Worm (Caenorhabditis elegans) whole organism, late embryonic: Measurements from ENCODE around the gene F30H5.5.

Source experiments
- C08G9.2 ChIP-seq: sonication (generic microtip); optimal IDR thresholded peaks from 2 replicates; lab custom pipeline; 2016; ENCODE audit warnings: mild to moderate bottlenecking, missing genetic modification characterization, moderate library complexity, missing compliant biosample characterization
- C38D4.7 ChIP-seq: fragments of 200-800 bp; sonication (Bioruptor generic); optimal IDR thresholded peaks from 2 replicates; lab custom pipeline; 2018; ENCODE audit warnings: mild to moderate bottlenecking, missing genetic modification characterization, moderate library complexity, missing compliant biosample characterization
- F13H6.1 ChIP-seq: sonication (generic microtip); optimal IDR thresholded peaks from 2 replicates; lab custom pipeline; 2016; ENCODE audit warnings: missing genetic modification characterization, missing compliant biosample characterization
- K02D7.2 ChIP-seq: sonication (generic microtip); optimal IDR thresholded peaks from 2 replicates; lab custom pipeline; 2017; ENCODE audit warnings: mild to moderate bottlenecking, missing genetic modification characterization, missing compliant biosample characterization
- K09A11.1 ChIP-seq: sonication (generic microtip); optimal IDR thresholded peaks from 2 replicates; lab custom pipeline; 2017; ENCODE audit warnings: antibody characterized with exemption, mild to moderate bottlenecking, missing genetic modification characterization, missing compliant biosample characterization; ENCODE audit not compliant: insufficient read depth
- ahr-1 ChIP-seq: sonication (generic microtip); optimal IDR thresholded peaks from 2 replicates; lab custom pipeline; 2016; ENCODE audit warnings: missing genetic modification characterization, missing compliant biosample characterization
- ama-1 ChIP-seq: fragments of 150-350 bp; optimal IDR thresholded peaks from 2 replicates; lab custom pipeline; 2014
- ceh-14 ChIP-seq: sonication (generic microtip); optimal IDR thresholded peaks from 2 replicates; lab custom pipeline; 2016; ENCODE audit warnings: missing genotype, missing genetic modification characterization, missing compliant biosample characterization
- ceh-18 ChIP-seq: sonication (generic microtip); optimal IDR thresholded peaks from 2 replicates; lab custom pipeline; 2016; ENCODE audit warnings: missing genetic modification characterization, missing compliant biosample characterization
- ceh-19 ChIP-seq: fragments of 200-800 bp; sonication (Bioruptor generic); optimal IDR thresholded peaks from 2 replicates; lab custom pipeline; 2018; ENCODE audit warnings: mild to moderate bottlenecking, missing genetic modification characterization, missing compliant biosample characterization
- ceh-30 ChIP-seq: fragments of 150-350 bp; optimal IDR thresholded peaks from 2 replicates; lab custom pipeline; 2014; ENCODE audit warnings: missing biosample characterization, missing genetic modification characterization
- ceh-31 ChIP-seq: sonication (generic microtip); optimal IDR thresholded peaks from 2 replicates; lab custom pipeline; 2016; ENCODE audit warnings: missing genetic modification characterization, missing compliant biosample characterization
- ceh-34 ChIP-seq: sonication (generic microtip); optimal IDR thresholded peaks from 2 replicates; lab custom pipeline; 2016; ENCODE audit warnings: mild to moderate bottlenecking, missing genetic modification characterization, missing compliant biosample characterization
- ceh-48 ChIP-seq: sonication (generic microtip); optimal IDR thresholded peaks from 2 replicates; lab custom pipeline; 2016; ENCODE audit warnings: missing genetic modification characterization, inconsistent platforms, missing compliant biosample characterization
- ceh-6 ChIP-seq: fragments of 200-800 bp; sonication (Bioruptor generic); optimal IDR thresholded peaks from 2 replicates; lab custom pipeline; 2018; ENCODE audit warnings: mild to moderate bottlenecking, missing genetic modification characterization, missing compliant biosample characterization
- che-1 ChIP-seq: sonication (generic microtip); optimal IDR thresholded peaks from 2 replicates; lab custom pipeline; 2016; ENCODE audit warnings: mild to moderate bottlenecking, missing genetic modification characterization, missing compliant biosample characterization
- elt-2 ChIP-seq: sonication (generic microtip); optimal IDR thresholded peaks from 2 replicates; lab custom pipeline; 2016; ENCODE audit warnings: missing genetic modification reagents, missing genetic modification characterization, missing compliant biosample characterization
- elt-4 ChIP-seq: sonication (generic microtip); optimal IDR thresholded peaks from 2 replicates; lab custom pipeline; 2016; ENCODE audit warnings: missing genetic modification characterization, missing compliant biosample characterization
- eyg-1 ChIP-seq: sonication (generic microtip); optimal IDR thresholded peaks from 2 replicates; lab custom pipeline; 2016; ENCODE audit warnings: missing genotype, missing genetic modification characterization, missing compliant biosample characterization
- fkh-10 ChIP-seq: fragments of 150-350 bp; optimal IDR thresholded peaks from 2 replicates; lab custom pipeline; 2014; ENCODE audit warnings: missing biosample characterization, missing genetic modification reagents, missing genetic modification characterization
- fkh-6 ChIP-seq: sonication (generic microtip); optimal IDR thresholded peaks from 2 replicates; lab custom pipeline; 2016; ENCODE audit warnings: missing genetic modification characterization, missing compliant biosample characterization
- gmeb-2 ChIP-seq: sonication (generic microtip); optimal IDR thresholded peaks from 2 replicates; lab custom pipeline; 2016; ENCODE audit warnings: missing genetic modification characterization, inconsistent platforms, missing compliant biosample characterization
- hlh-13 ChIP-seq: fragments of 200-800 bp; sonication (Bioruptor generic); optimal IDR thresholded peaks from 2 replicates; lab custom pipeline; 2018; ENCODE audit warnings: mild to moderate bottlenecking, missing genetic modification characterization, missing compliant biosample characterization
- hlh-15 ChIP-seq: sonication (generic microtip); optimal IDR thresholded peaks from 2 replicates; lab custom pipeline; 2016; ENCODE audit warnings: missing genetic modification characterization, missing compliant biosample characterization
- hlh-6 ChIP-seq: sonication (generic microtip); optimal IDR thresholded peaks from 2 replicates; lab custom pipeline; 2016; ENCODE audit warnings: missing genotype, missing genetic modification characterization, missing compliant biosample characterization
- hlh-8 ChIP-seq: sonication (generic microtip); optimal IDR thresholded peaks from 2 replicates; lab custom pipeline; 2016; ENCODE audit warnings: missing genotype, missing genetic modification characterization, missing compliant biosample characterization
- lin-11 ChIP-seq: fragments of 200-800 bp; sonication (Bioruptor generic); optimal IDR thresholded peaks from 2 replicates; lab custom pipeline; 2018; ENCODE audit warnings: mild to moderate bottlenecking, missing genetic modification characterization, missing compliant biosample characterization
- madf-2 ChIP-seq: sonication (generic microtip); optimal IDR thresholded peaks from 2 replicates; lab custom pipeline; 2017; ENCODE audit warnings: missing genetic modification characterization, missing compliant biosample characterization
- nfya-1 ChIP-seq: sonication (generic microtip); optimal IDR thresholded peaks from 2 replicates; lab custom pipeline; 2017; ENCODE audit warnings: missing genetic modification characterization, mild to moderate bottlenecking, missing compliant biosample characterization, antibody characterized with exemption, moderate library complexity
- nhr-232 ChIP-seq: sonication (generic microtip); optimal IDR thresholded peaks from 2 replicates; lab custom pipeline; 2016; ENCODE audit warnings: missing genetic modification characterization, missing compliant biosample characterization
- npax-4 ChIP-seq: sonication (generic microtip); optimal IDR thresholded peaks from 2 replicates; lab custom pipeline; 2016; ENCODE audit warnings: missing genetic modification characterization, missing compliant biosample characterization
- pag-3 ChIP-seq: sonication (generic microtip); optimal IDR thresholded peaks from 2 replicates; lab custom pipeline; 2016; ENCODE audit warnings: missing compliant biosample characterization, missing genetic modification characterization, borderline replicate concordance
- pha-2 ChIP-seq: sonication (generic microtip); optimal IDR thresholded peaks from 2 replicates; lab custom pipeline; 2017; ENCODE audit warnings: mild to moderate bottlenecking, missing genetic modification characterization, missing compliant biosample characterization
- pqm-1 ChIP-seq: sonication (generic microtip); optimal IDR thresholded peaks from 2 replicates; lab custom pipeline; 2016; ENCODE audit warnings: missing genetic modification characterization, missing compliant biosample characterization
- sox-2 ChIP-seq: fragments of 200-800 bp; sonication (Bioruptor generic); IDR thresholded peaks from 2 replicates; pipeline ENCODE4 v1.3.6; 2022; ENCODE audit warnings: missing genetic modification reagents, missing genetic modification characterization, missing compliant biosample characterization
- sox-4 ChIP-seq: sonication (generic microtip); optimal IDR thresholded peaks from 2 replicates; lab custom pipeline; 2017; ENCODE audit warnings: mild to moderate bottlenecking, missing genetic modification characterization, inconsistent platforms, missing compliant biosample characterization
- syd-9 ChIP-seq: sonication (generic microtip); optimal IDR thresholded peaks from 2 replicates; lab custom pipeline; 2016; ENCODE audit warnings: mild to moderate bottlenecking, missing genetic modification characterization, moderate library complexity, missing compliant biosample characterization
- tbx-2 ChIP-seq: sonication (generic microtip); optimal IDR thresholded peaks from 2 replicates; lab custom pipeline; 2016; ENCODE audit warnings: missing genetic modification characterization, missing compliant biosample characterization
- ttx-3 ChIP-seq: sonication (generic microtip); optimal IDR thresholded peaks from 2 replicates; lab custom pipeline; 2016; ENCODE audit warnings: missing genetic modification reagents, missing genetic modification characterization, missing compliant biosample characterization
- unc-3 ChIP-seq, 2 experiments: fragments of 200-800 bp in 1 of 2; sonication (Bioruptor generic) in 1 of 2; sonication (generic microtip) in 1 of 2; conservative IDR thresholded peaks in 1 of 2; optimal IDR thresholded peaks in 1 of 2; 2 replicates each; pipeline versions ENCODE4 v1.3.6 to Lab custom; 2016 to 2022; ENCODE audit warnings: missing compliant biosample characterization in 2 of 2, missing genetic modification characterization in 2 of 2, missing genetic modification reagents in 1 of 2
- unc-42 ChIP-seq: sonication (generic microtip); optimal IDR thresholded peaks from 2 replicates; lab custom pipeline; 2016; ENCODE audit warnings: missing genotype, missing genetic modification characterization, missing compliant biosample characterization
- unc-55 ChIP-seq: sonication (generic microtip); optimal IDR thresholded peaks from 2 replicates; lab custom pipeline; 2017; ENCODE audit warnings: missing biosample characterization, missing genetic modification reagents, missing genetic modification characterization
- unc-86 ChIP-seq: sonication (generic microtip); optimal IDR thresholded peaks from 2 replicates; lab custom pipeline; 2016; ENCODE audit warnings: missing genetic modification characterization, missing compliant biosample characterization

Gene F30H5.5

ce11 chrIII:483556-483955 is 5.0 kb upstream of the F30H5.5 start, which contains the start of gene F10C5.3:
Gene F10C5.3 (plus strand): TSS chrIII:483868.
- no peak for TF ChIP-seq che-1 (tag; lab: Kevin White, UChicago)
- no peak for TF ChIP-seq nfya-1 (tag; lab: Kevin White, UChicago)
- no peak for TF ChIP-seq eyg-1 (tag; lab: Kevin White, UChicago)
- no peak for TF ChIP-seq hlh-13
- TF ChIP-seq sox-4 (tag; lab: Kevin White, UChicago), result no peak
- no peak for TF ChIP-seq npax-4

ce11 chrIII:486077-486597 is 2.4 kb upstream of the F30H5.5 start, which contains the start of gene nlp-32:
Gene nlp-32 (minus strand): TSS chrIII:486547.
- TF ChIP-seq elt-2 (tag; lab: Kevin White, UChicago), result no peak
- no peak for TF ChIP-seq fkh-6

DNA sequence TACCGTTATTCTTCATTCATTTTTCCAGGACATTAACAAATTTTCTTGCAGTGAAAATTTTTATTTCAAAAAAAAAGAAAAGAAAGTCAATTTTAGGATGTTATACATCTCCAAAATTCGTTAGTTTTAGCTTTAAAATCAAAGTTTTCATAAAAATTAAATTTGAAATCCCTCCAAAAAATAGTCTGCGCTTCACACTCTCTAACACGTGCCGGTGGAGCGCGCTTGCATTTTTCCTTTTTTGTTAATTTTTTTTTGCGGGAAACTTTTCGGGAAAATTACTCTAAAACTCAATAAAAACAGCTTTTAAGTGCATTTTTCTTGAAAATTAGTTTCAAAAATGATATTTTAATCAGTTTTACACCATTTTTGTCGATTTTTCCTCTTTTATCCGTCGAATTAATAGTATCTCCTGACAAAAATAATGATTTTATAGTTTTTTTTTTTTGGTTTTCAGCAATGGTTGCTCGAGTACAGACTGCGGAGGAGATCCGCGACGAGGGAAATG is 2.6 kb downstream of the F30H5.5 start, which contains the start of gene unc-45:
TSS of gene unc-45 (plus strand) at position 458 of the 508 bp plus-strand sequence.
- no peak for TF ChIP-seq C38D4.7 (GFP tag; lab: Kevin White, UChicago)
- TF ChIP-seq unc-42 (tag; lab: Kevin White, UChicago), result peak; percentile 23

- TF ChIP-seq ceh-30 (tag; lab: Kevin White, UChicago) (no peak), eyg-1 (tag; lab: Kevin White, UChicago) (peak; percentile 54), hlh-15 (peak; percentile 72), gmeb-2 (tag; lab: Kevin White, UChicago) (peak; percentile 90), npax-4 (peak; percentile 78), ceh-48 (peak; percentile 75), ceh-18 (tag; lab: Kevin White, UChicago) (peak; percentile 88), ceh-34 (tag; lab: Kevin White, UChicago) (peak; percentile 88), madf-2 (peak; percentile 86), nhr-232 (tag; lab: Kevin White, UChicago) (peak; percentile 66), syd-9 (tag; lab: Kevin White, UChicago) (peak; percentile 92), lin-11 (tag; lab: Kevin White, UChicago) (peak; percentile 80), ceh-19 (GFP tag; lab: Kevin White, UChicago) (peak; percentile 90), sox-4 (tag; lab: Kevin White, UChicago) (peak; percentile 87), unc-55 (no peak), nfya-1 (tag; lab: Kevin White, UChicago) (peak; percentile 66), pqm-1 (tag; lab: Kevin White, UChicago) (peak; percentile 87), unc-3 (GFP tag; conservative IDR thresholded peaks at IDR 0.05; lab: Robert Waterston, UW) (peak; percentile 85), unc-3 (tag; optimal IDR thresholded peaks at IDR 0.05; lab: Kevin White, UChicago) (peak; percentile 74), tbx-2 (tag; lab: Kevin White, UChicago) (peak; percentile 80), hlh-13 (peak; percentile 87), hlh-8 (tag; lab: Kevin White, UChicago) (peak; percentile 80), hlh-6 (tag; lab: Kevin White, UChicago) (peak; percentile 88), K02D7.2 (peak; percentile 82), fkh-10 (GFP tag; lab: Kevin White, UChicago) (no peak), sox-2 (GFP tag; lab: Robert Waterston, UW) (peak; percentile 43; the same call in 1 of the 2 replicates), che-1 (tag; lab: Kevin White, UChicago) (peak; percentile 88), pag-3 (peak; percentile 56), F13H6.1 (tag; lab: Kevin White, UChicago) (peak; percentile 80), ceh-14 (tag; lab: Kevin White, UChicago) (peak; percentile 93), ahr-1 (tag; lab: Kevin White, UChicago) (peak; percentile 22), unc-42 (tag; lab: Kevin White, UChicago) (peak; percentile 56), ama-1 (lab: Kevin White, UChicago) (no peak), unc-86 (tag; lab: Kevin White, UChicago) (peak; percentile 62), ceh-6 (GFP tag; lab: Kevin White, UChicago) (peak; percentile 88), pha-2 (tag; lab: Kevin White, UChicago) (peak; percentile 86), ttx-3 (no peak), fkh-6 (peak; percentile 87), ceh-31 (peak; percentile 78), C08G9.2 (tag; lab: Kevin White, UChicago) (peak; percentile 78), elt-4 (no peak), K09A11.1 (tag; lab: Kevin White, UChicago) (no peak)
These were observed 14.0 kb downstream of the F30H5.5 start for ce11 chrIII:502583-502982.
